Fruit fly (Drosophila melanogaster) whole organism, adult: ENCODE measurements around the gene Hsp22.

ENCODE experiments used
- CG12768 ChIP-seq: fragments of 200-800 bp; sonication (Bioruptor generic); optimal IDR thresholded peaks from 2 replicates; lab custom pipeline; 2017; ENCODE audit warnings: missing biosample characterization, missing genetic modification characterization, mild to moderate bottlenecking, moderate library complexity, missing genetic modification reagents
- CG1620 ChIP-seq: fragments of 200-800 bp; sonication (Bioruptor generic); optimal IDR thresholded peaks from 2 replicates; lab custom pipeline; 2016; ENCODE audit warnings: missing biosample characterization, missing genetic modification characterization
- CG5204 ChIP-seq: fragments of 200-800 bp; sonication (Bioruptor generic); optimal IDR thresholded peaks from 2 replicates; lab custom pipeline; 2016; ENCODE audit warnings: missing biosample characterization, missing genetic modification characterization
- CG7045 ChIP-seq: fragments of 200-800 bp; sonication (Bioruptor generic); optimal IDR thresholded peaks from 2 replicates; lab custom pipeline; 2017; ENCODE audit warnings: missing biosample characterization, mild to moderate bottlenecking, missing genetic modification characterization
- CG7101 ChIP-seq: fragments of 200-800 bp; sonication (Bioruptor generic); optimal IDR thresholded peaks from 2 replicates; lab custom pipeline; 2018; ENCODE audit warnings: missing biosample characterization, mild to moderate bottlenecking, missing genetic modification characterization, moderate library complexity
- Crg-1 ChIP-seq: fragments of 200-800 bp; sonication (Bioruptor generic); optimal IDR thresholded peaks from 2 replicates; lab custom pipeline; 2016; ENCODE audit warnings: missing biosample characterization, missing genetic modification characterization
- Hr96 ChIP-seq: fragments of 200-800 bp; sonication (Bioruptor generic); optimal IDR thresholded peaks from 2 replicates; lab custom pipeline; 2016; ENCODE audit warnings: missing biosample characterization, missing genetic modification characterization
- Mnt ChIP-seq: fragments of 200-800 bp; sonication (Bioruptor generic); optimal IDR thresholded peaks from 2 replicates; lab custom pipeline; 2016; ENCODE audit warnings: missing biosample characterization, mild to moderate bottlenecking, missing genetic modification characterization
- bab1 ChIP-seq: fragments of 200-800 bp; sonication (Bioruptor generic); optimal IDR thresholded peaks from 3 replicates; lab custom pipeline; 2019; ENCODE audit warnings: missing biosample characterization, mild to moderate bottlenecking, missing genetic modification characterization, moderate library complexity
- cic ChIP-seq: fragments of 200-800 bp; sonication (Bioruptor generic); optimal IDR thresholded peaks from 2 replicates; lab custom pipeline; 2017; ENCODE audit warnings: missing biosample characterization, mild to moderate bottlenecking, missing genetic modification characterization, moderate library complexity
- cnc ChIP-seq, 2 experiments: fragments of >200 bp; optimal IDR thresholded peaks; 2 replicates each; lab custom pipeline; 2017
- pad ChIP-seq: fragments of 200-800 bp; sonication (Bioruptor generic); optimal IDR thresholded peaks from 3 replicates; lab custom pipeline; 2017; ENCODE audit warnings: missing biosample characterization, missing genetic modification characterization, mild to moderate bottlenecking, moderate library complexity, missing genetic modification reagents

- TF ChIP-seq bab1 (GFP tag; lab: Kevin White, UChicago) (peak; percentile 30), CG7045 (GFP tag; lab: Kevin White, UChicago) (peak; percentile 74), CG1620 (GFP tag; lab: Kevin White, UChicago) (no peak), cnc (optimal IDR thresholded peaks at IDR 0.05; lab: Kevin White, UChicago) (no peak), Crg-1 (peak; percentile 1), Mnt (GFP tag; lab: Kevin White, UChicago) (peak; percentile 17), cic (GFP tag; lab: Kevin White, UChicago) (peak; percentile 23), CG5204 (no peak), pad (peak; percentile 46), CG12768 (GFP tag; lab: Kevin White, UChicago) (peak; percentile 51), Hr96 (no peak), CG7101 (tag; lab: Kevin White, UChicago) (peak; percentile 58)
Observed at dm6 chr3L:9373374-9374004, 758 bp downstream of the Hsp22 start.
